Worm (Caenorhabditis elegans) whole organism, midembryonic: Measurements from ENCODE around the gene T22G5.1.

Experiments used
- T22C8.4 ChIP-seq: fragments of 200-800 bp; sonication (Bioruptor generic); IDR thresholded peaks from 2 replicates; pipeline ENCODE4 v1.3.6; 2022; ENCODE audit warnings: missing genetic modification characterization, missing compliant biosample characterization
- cog-1 ChIP-seq: sonication (generic microtip); optimal IDR thresholded peaks from 2 replicates; lab custom pipeline; 2016; ENCODE audit warnings: missing genetic modification characterization, missing compliant biosample characterization
- flt-1 ChIP-seq: fragments of 200-800 bp; sonication (Bioruptor generic); IDR thresholded peaks from 2 replicates; pipeline ENCODE4 v1.3.6; 2022; ENCODE audit warnings: missing genetic modification characterization, missing compliant biosample characterization
- klf-2 ChIP-seq: fragments of 200-800 bp; sonication (Bioruptor generic); conservative IDR thresholded peaks from 2 replicates; pipeline ENCODE4 v1.3.6; 2022; ENCODE audit warnings: missing genetic modification reagents, missing genetic modification characterization, missing compliant biosample characterization
- med-1 ChIP-seq: sonication (generic microtip); optimal IDR thresholded peaks from 2 replicates; lab custom pipeline; 2017; ENCODE audit warnings: missing genetic modification characterization, mild to moderate bottlenecking, missing compliant biosample characterization, antibody characterized with exemption, missing genetic modification reagents; ENCODE audit not compliant: insufficient read depth
- ref-1 ChIP-seq: fragments of 200-800 bp; sonication (Bioruptor generic); conservative IDR thresholded peaks from 2 replicates; pipeline ENCODE4 v1.3.6; 2022; ENCODE audit warnings: missing genetic modification reagents, missing genetic modification characterization, missing compliant biosample characterization
- tab-1 ChIP-seq: fragments of 200-800 bp; sonication (Bioruptor generic); IDR thresholded peaks from 2 replicates; pipeline ENCODE4 v1.3.6; 2022; ENCODE audit warnings: missing genetic modification characterization, missing compliant biosample characterization
- ztf-23 ChIP-seq: fragments of 200-800 bp; sonication (Bioruptor generic); IDR thresholded peaks from 2 replicates; pipeline ENCODE4 v1.3.6; 2022; ENCODE audit warnings: missing genetic modification reagents, missing genetic modification characterization, missing compliant biosample characterization

DNA sequence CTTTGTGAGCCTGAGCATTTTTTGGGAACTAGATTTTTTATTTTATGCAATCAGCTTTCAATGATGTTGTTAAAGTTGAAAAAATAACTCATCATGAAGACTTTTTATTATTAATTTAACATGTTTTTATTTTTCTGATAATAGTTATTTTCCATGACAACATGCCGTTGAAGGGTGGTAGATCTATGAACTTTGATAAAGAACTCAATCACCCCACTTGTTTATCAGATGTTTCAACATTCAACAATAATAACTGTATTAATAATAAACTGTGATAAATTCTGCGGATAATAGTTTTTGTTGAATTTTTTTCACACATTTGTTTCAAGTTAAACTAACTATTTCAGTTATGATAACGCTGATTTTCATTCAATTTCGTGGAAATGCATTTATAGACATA is 14.9 kb downstream of the T22G5.1 start:
- TF ChIP-seq ref-1 (GFP tag; lab: Robert Waterston, UW): no peak
- TF ChIP-seq ztf-23: no peak
- TF ChIP-seq T22C8.4 (GFP tag; lab: Robert Waterston, UW): no peak
- TF ChIP-seq flt-1 (GFP tag; lab: Robert Waterston, UW): no peak
- TF ChIP-seq cog-1 (tag; lab: Kevin White, UChicago): no peak
- TF ChIP-seq klf-2 (GFP tag; lab: Robert Waterston, UW): no peak
- TF ChIP-seq tab-1 (GFP tag; lab: Robert Waterston, UW): no peak
- TF ChIP-seq med-1 (GFP tag; lab: Kevin White, UChicago): no peak
